Worm (Caenorhabditis elegans) whole organism, young adult: ENCODE measurements around the gene nhr-286.

Source experiments
- B0261.1 ChIP-seq: sonication (generic microtip); optimal IDR thresholded peaks from 2 replicates; lab custom pipeline; 2016; ENCODE audit warnings: mild to moderate bottlenecking, missing genetic modification characterization, moderate library complexity, missing compliant biosample characterization
- D2030.7 ChIP-seq: fragments of 200-800 bp; sonication (Bioruptor generic); IDR thresholded peaks from 2 replicates; pipeline ENCODE4 v1.3.6; 2022; ENCODE audit warnings: missing genetic modification reagents, missing genetic modification characterization, missing compliant biosample characterization
- F10E7.11 ChIP-seq: sonication (generic microtip); optimal IDR thresholded peaks from 2 replicates; lab custom pipeline; 2017; ENCODE audit warnings: mild to moderate bottlenecking, missing genetic modification characterization, moderate library complexity, missing compliant biosample characterization
- F23B12.7 ChIP-seq: sonication (generic microtip); optimal IDR thresholded peaks from 2 replicates; lab custom pipeline; 2017; ENCODE audit warnings: missing genetic modification characterization, mild to moderate bottlenecking, missing compliant biosample characterization, antibody characterized with exemption, moderate library complexity; ENCODE audit not compliant: insufficient read depth
- F33H1.4 ChIP-seq: fragments of 200-800 bp; sonication (Bioruptor generic); IDR thresholded peaks from 2 replicates; pipeline ENCODE4 v1.3.6; 2022; ENCODE audit warnings: missing genetic modification reagents, missing genetic modification characterization, missing compliant biosample characterization
- F39B2.1 ChIP-seq: fragments of 200-800 bp; sonication (Bioruptor generic); IDR thresholded peaks from 2 replicates; pipeline ENCODE4 v1.3.6; 2022; ENCODE audit warnings: missing genetic modification reagents, missing genetic modification characterization, missing compliant biosample characterization
- F49E8.2 ChIP-seq: sonication (generic microtip); optimal IDR thresholded peaks from 3 replicates; lab custom pipeline; 2017; ENCODE audit warnings: missing genetic modification characterization, mild to moderate bottlenecking, missing compliant biosample characterization, antibody characterized with exemption, moderate library complexity; ENCODE audit not compliant: insufficient read depth
- F55B11.4 ChIP-seq: sonication (generic microtip); optimal IDR thresholded peaks from 2 replicates; lab custom pipeline; 2016; ENCODE audit warnings: missing compliant biosample characterization, missing genetic modification characterization, borderline replicate concordance; ENCODE audit not compliant: insufficient read depth
- K12H6.12 ChIP-seq: fragments of 200-800 bp; sonication (Bioruptor generic); optimal IDR thresholded peaks from 2 replicates; lab custom pipeline; 2018; ENCODE audit warnings: mild to moderate bottlenecking, missing genetic modification characterization, missing compliant biosample characterization
- T07F8.4 ChIP-seq: sonication (generic microtip); optimal IDR thresholded peaks from 2 replicates; lab custom pipeline; 2016; ENCODE audit warnings: mild to moderate bottlenecking, missing genetic modification characterization, moderate library complexity, missing compliant biosample characterization
- akir-1 ChIP-seq: fragments of 200-800 bp; sonication (Bioruptor generic); optimal IDR thresholded peaks from 2 replicates; lab custom pipeline; 2018; ENCODE audit warnings: mild to moderate bottlenecking, missing genetic modification characterization, moderate library complexity, missing compliant biosample characterization
- attf-3 ChIP-seq: fragments of 200-800 bp; sonication (Bioruptor generic); conservative IDR thresholded peaks from 2 replicates; pipeline ENCODE4 v1.3.6; 2022; ENCODE audit warnings: missing genetic modification reagents, missing genetic modification characterization, missing compliant biosample characterization
- bed-2 ChIP-seq: fragments of 200-800 bp; sonication (Bioruptor generic); IDR thresholded peaks from 2 replicates; pipeline ENCODE4 v1.3.6; 2022; ENCODE audit warnings: missing genetic modification reagents, missing genetic modification characterization, missing compliant biosample characterization
- cebp-2 ChIP-seq: fragments of 200-800 bp; sonication (Bioruptor generic); IDR thresholded peaks from 2 replicates; pipeline ENCODE4 v1.3.6; 2022; ENCODE audit warnings: missing genetic modification characterization, missing compliant biosample characterization
- ceh-58 ChIP-seq: fragments of 200-800 bp; sonication (Bioruptor generic); IDR thresholded peaks from 2 replicates; pipeline ENCODE4 v1.3.6; 2022; ENCODE audit warnings: missing genetic modification characterization, missing compliant biosample characterization
- die-1 ChIP-seq: sonication (generic microtip); optimal IDR thresholded peaks from 2 replicates; lab custom pipeline; 2016; ENCODE audit warnings: missing genotype, mild to moderate bottlenecking, missing genetic modification characterization, missing compliant biosample characterization
- dpl-1 ChIP-seq: fragments of 150-350 bp; optimal IDR thresholded peaks from 2 replicates; lab custom pipeline; 2014; ENCODE audit warnings: missing biosample characterization, missing genetic modification reagents, missing genetic modification characterization
- egl-44 ChIP-seq: fragments of 200-800 bp; sonication (Bioruptor generic); IDR thresholded peaks from 2 replicates; pipeline ENCODE4 v1.3.6; 2022; ENCODE audit warnings: missing genetic modification reagents, missing genetic modification characterization, missing compliant biosample characterization
- ets-4 ChIP-seq: fragments of 200-800 bp; sonication (Bioruptor generic); optimal IDR thresholded peaks from 2 replicates; lab custom pipeline; 2018; ENCODE audit warnings: mild to moderate bottlenecking, missing genetic modification characterization, missing compliant biosample characterization
- him-1 ChIP-seq: sonication (generic microtip); optimal IDR thresholded peaks from 2 replicates; lab custom pipeline; 2016; ENCODE audit warnings: missing genotype, missing genetic modification reagents, missing genetic modification characterization, missing compliant biosample characterization
- hlh-26 ChIP-seq: fragments of 200-800 bp; sonication (Bioruptor generic); conservative IDR thresholded peaks from 2 replicates; pipeline ENCODE4 v1.3.6; 2022; ENCODE audit warnings: missing genetic modification reagents, missing genetic modification characterization, missing compliant biosample characterization
- hmg-1.2 ChIP-seq: fragments of 200-800 bp; sonication (Bioruptor generic); IDR thresholded peaks from 2 replicates; pipeline ENCODE4 v1.3.6; 2022; ENCODE audit warnings: missing genetic modification reagents, missing genetic modification characterization, missing compliant biosample characterization
- let-607 ChIP-seq, 2 experiments: fragments of 200-800 bp in 1 of 2; sonication (Bioruptor generic) in 1 of 2; sonication (generic microtip) in 1 of 2; optimal IDR thresholded peaks; 2 replicates each; lab custom pipeline; 2016 to 2018; ENCODE audit warnings: mild to moderate bottlenecking in 2 of 2, missing compliant biosample characterization in 2 of 2, missing genetic modification characterization in 2 of 2, moderate library complexity in 2 of 2, missing genotype in 1 of 2
- lin-40 ChIP-seq: sonication (generic microtip); optimal IDR thresholded peaks from 2 replicates; lab custom pipeline; 2016; ENCODE audit warnings: missing genetic modification characterization, mild to moderate bottlenecking, missing compliant biosample characterization, missing genotype, missing genetic modification reagents
- madf-6 ChIP-seq: fragments of 200-800 bp; sonication (Bioruptor generic); IDR thresholded peaks from 2 replicates; pipeline ENCODE4 v1.3.6; 2022; ENCODE audit warnings: missing genetic modification reagents, missing genetic modification characterization, missing compliant biosample characterization
- mes-4 ChIP-seq: sonication (generic microtip); optimal IDR thresholded peaks from 2 replicates; lab custom pipeline; 2016; ENCODE audit warnings: missing genotype, missing genetic modification characterization, missing compliant biosample characterization
- nfyb-1 ChIP-seq: fragments of 200-800 bp; sonication (Bioruptor generic); IDR thresholded peaks from 2 replicates; pipeline ENCODE4 v1.3.6; 2022; ENCODE audit warnings: missing genetic modification reagents, missing genetic modification characterization, missing compliant biosample characterization
- nhr-90 ChIP-seq: sonication (generic microtip); optimal IDR thresholded peaks from 2 replicates; lab custom pipeline; 2016; ENCODE audit warnings: missing genotype, mild to moderate bottlenecking, missing genetic modification characterization, missing compliant biosample characterization
- snpc-1.3 ChIP-seq: sonication (generic microtip); optimal IDR thresholded peaks from 2 replicates; lab custom pipeline; 2017; ENCODE audit warnings: missing genetic modification characterization, mild to moderate bottlenecking, missing compliant biosample characterization, antibody characterized with exemption, moderate library complexity, missing genotype, missing genetic modification reagents; ENCODE audit not compliant: insufficient read depth
- unc-130 ChIP-seq: sonication (generic microtip); optimal IDR thresholded peaks from 2 replicates; lab custom pipeline; 2016; ENCODE audit warnings: missing genetic modification reagents, missing genetic modification characterization, missing compliant biosample characterization
- zim-3 ChIP-seq: sonication (generic microtip); optimal IDR thresholded peaks from 2 replicates; lab custom pipeline; 2017; ENCODE audit warnings: mild to moderate bottlenecking, missing genetic modification characterization, moderate library complexity, missing compliant biosample characterization
- ztf-18 ChIP-seq: sonication (generic microtip); optimal IDR thresholded peaks from 2 replicates; lab custom pipeline; 2016; ENCODE audit warnings: missing genotype, mild to moderate bottlenecking, missing genetic modification characterization, missing compliant biosample characterization
- ztf-25 ChIP-seq: fragments of 200-800 bp; sonication (Bioruptor generic); IDR thresholded peaks from 2 replicates; pipeline ENCODE4 v1.3.6; 2022; ENCODE audit warnings: missing genetic modification reagents, missing genetic modification characterization, missing compliant biosample characterization
- ztf-26 ChIP-seq: sonication (generic microtip); optimal IDR thresholded peaks from 2 replicates; lab custom pipeline; 2017; ENCODE audit warnings: missing genetic modification characterization, missing compliant biosample characterization
- ztf-3 ChIP-seq: fragments of 200-800 bp; sonication (Bioruptor generic); optimal IDR thresholded peaks from 2 replicates; lab custom pipeline; 2018; ENCODE audit warnings: mild to moderate bottlenecking, missing genetic modification characterization, missing compliant biosample characterization
- ztf-6 ChIP-seq: fragments of 200-800 bp; sonication (Bioruptor generic); IDR thresholded peaks from 2 replicates; pipeline ENCODE4 v1.3.6; 2022; ENCODE audit warnings: missing genetic modification reagents, missing genetic modification characterization, missing compliant biosample characterization

nhr-286 gene

DNA sequence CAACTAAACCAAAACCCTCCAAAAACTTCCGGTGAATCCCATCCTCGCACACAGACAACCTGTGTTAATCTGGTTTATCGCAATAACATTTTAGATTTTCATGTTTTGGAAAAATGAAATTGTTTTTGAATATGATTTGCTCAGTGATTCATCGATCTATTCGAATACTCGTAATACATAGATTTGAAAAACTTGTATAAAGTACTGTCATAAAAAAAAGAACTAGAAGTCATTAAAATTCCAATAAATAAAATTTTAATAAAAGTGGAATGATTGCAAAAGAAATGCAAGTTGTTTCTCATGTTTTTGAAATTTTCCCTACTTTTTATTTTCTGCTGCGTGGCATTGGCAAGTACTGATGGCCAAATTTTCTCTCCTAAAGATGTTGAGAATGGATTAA, 36.8 kb downstream of the nhr-286 start, which contains the start of gene spig-8:
spig-8 (plus strand) TSS at position 301 of the 400 bp plus-strand sequence.
- no peak for TF ChIP-seq hmg-1.2 (GFP tag; lab: Robert Waterston, UW)
- TF ChIP-seq akir-1 (GFP tag; lab: Kevin White, UChicago): no peak
- TF ChIP-seq bed-2 (GFP tag; lab: Robert Waterston, UW): no peak
- TF ChIP-seq ztf-18 (tag; lab: Kevin White, UChicago): no peak
- TF ChIP-seq ztf-3 (GFP tag; lab: Kevin White, UChicago): no peak
- TF ChIP-seq ztf-6 (GFP tag; lab: Robert Waterston, UW): no peak
- TF ChIP-seq ceh-58 (GFP tag; lab: Robert Waterston, UW): no peak
- no peak for TF ChIP-seq cebp-2
- no peak for TF ChIP-seq hlh-26 (GFP tag; lab: Robert Waterston, UW)
- no peak for TF ChIP-seq let-607 (tag; optimal IDR thresholded peaks at IDR 0.05; lab: Kevin White, UChicago)
- TF ChIP-seq F49E8.2 (tag; lab: Kevin White, UChicago): no peak
- TF ChIP-seq egl-44: no peak
- TF ChIP-seq him-1: no peak
- TF ChIP-seq, all 124 proteins: peak for 0

- TF ChIP-seq F23B12.7 (no peak), mes-4 (no peak), ztf-26 (tag; lab: Kevin White, UChicago) (no peak), B0261.1 (tag; lab: Kevin White, UChicago) (no peak), madf-6 (GFP tag; lab: Robert Waterston, UW) (no peak), T07F8.4 (tag; lab: Kevin White, UChicago) (no peak), ztf-25 (GFP tag; lab: Robert Waterston, UW) (no peak), F10E7.11 (tag; lab: Kevin White, UChicago) (no peak), D2030.7 (GFP tag; lab: Robert Waterston, UW) (no peak), K12H6.12 (no peak), F33H1.4 (no peak), F39B2.1 (GFP tag; lab: Robert Waterston, UW) (no peak), unc-130 (no peak), nfyb-1 (GFP tag; lab: Robert Waterston, UW) (no peak), lin-40 (tag; lab: Kevin White, UChicago) (no peak), zim-3 (no peak), nhr-90 (no peak), snpc-1.3 (tag; lab: Kevin White, UChicago) (no peak), ets-4 (GFP tag; lab: Kevin White, UChicago) (no peak), die-1 (tag; lab: Kevin White, UChicago) (no peak)
- TF ChIP-seq, all 124 proteins: peak for 0
These were observed 38.3 kb downstream of the nhr-286 start, which contains the start of gene txt-17 for ce11 chrV:7053100-7053499. Gene txt-17, minus strand, starts transcription at chrV:7053200.

DNA sequence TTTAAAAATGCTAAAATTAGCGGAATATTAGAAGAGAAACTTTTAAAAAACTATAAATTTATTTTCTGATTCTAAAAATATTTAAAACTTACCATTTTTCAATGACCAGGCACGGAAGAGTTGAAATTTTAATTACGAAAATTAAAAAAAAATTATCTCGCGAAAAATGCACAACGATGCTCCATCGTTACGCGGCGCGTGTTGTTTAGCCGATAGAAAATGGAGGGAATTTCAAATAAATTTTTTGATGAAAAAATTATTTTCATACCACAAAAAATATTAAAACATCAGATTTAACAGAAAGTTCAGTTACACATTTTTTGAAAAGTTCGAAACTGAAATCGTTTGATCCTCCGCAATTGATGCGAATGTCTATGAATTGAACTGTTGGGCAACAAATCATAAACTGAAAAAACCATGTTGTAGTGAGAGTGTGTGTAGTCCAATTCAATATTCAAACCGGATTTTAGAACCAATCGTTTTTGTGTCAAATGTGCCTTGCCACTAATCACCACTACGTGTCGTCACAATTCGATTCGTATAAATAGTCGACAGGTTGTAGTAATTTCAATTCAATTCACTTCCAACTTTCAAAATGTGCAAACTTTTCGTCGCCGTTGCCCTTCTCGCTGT, 40.2 kb downstream of the nhr-286 start, which contains the start of the genes tofu-2 and spig-1:
tofu-2 (minus strand) TSS at position 116 of the 633 bp plus-strand sequence.
spig-1 (plus strand) TSS at position 583 of the 633 bp plus-strand sequence.
- TF ChIP-seq F55B11.4 (no peak), attf-3 (GFP tag; lab: Robert Waterston, UW) (peak; percentile 86), dpl-1 (GFP tag; lab: Kevin White, UChicago) (no peak)
